Fruit fly (Drosophila melanogaster) whole organism, embryonic: ENCODE measurements around the gene Prp3.

ENCODE experiments used
- Asciz ChIP-seq: fragments of 200-800 bp; sonication (Bioruptor generic); optimal IDR thresholded peaks from 2 replicates; lab custom pipeline; 2017; ENCODE audit warnings: missing biosample characterization, mild to moderate bottlenecking, missing genetic modification characterization, missing genetic modification reagents
- BEAF-32 ChIP-seq: fragments of 200-800 bp; sonication (Bioruptor generic); optimal IDR thresholded peaks from 3 replicates; lab custom pipeline; 2017; ENCODE audit warnings: missing biosample characterization, missing genetic modification characterization, mild to moderate bottlenecking, moderate library complexity, missing genetic modification reagents
- CG1024 ChIP-seq: fragments of 200-800 bp; sonication (Bioruptor generic); IDR thresholded peaks from 2 replicates; pipeline ENCODE4 v1.3.6; 2022; ENCODE audit warnings: missing biosample characterization, missing genetic modification characterization
- CG10431 ChIP-seq: fragments of 200-800 bp; sonication (Bioruptor generic); optimal IDR thresholded peaks from 3 replicates; lab custom pipeline; 2018; ENCODE audit warnings: missing biosample characterization, mild to moderate bottlenecking, missing genetic modification characterization
- CG10654 ChIP-seq: fragments of 200-800 bp; sonication (Bioruptor generic); optimal IDR thresholded peaks from 2 replicates; lab custom pipeline; 2016; ENCODE audit warnings: missing biosample characterization, missing genetic modification characterization
- CG12219 ChIP-seq: fragments of 200-800 bp; sonication (Bioruptor generic); optimal IDR thresholded peaks from 3 replicates; lab custom pipeline; 2018; ENCODE audit warnings: missing biosample characterization, mild to moderate bottlenecking, missing genetic modification characterization
- CG13424 ChIP-seq: fragments of 200-800 bp; sonication (Bioruptor generic); optimal IDR thresholded peaks from 2 replicates; lab custom pipeline; 2019; ENCODE audit warnings: missing biosample characterization, mild to moderate bottlenecking, missing genetic modification characterization, moderate library complexity
- CG14667 ChIP-seq: fragments of 200-800 bp; sonication (Bioruptor generic); IDR thresholded peaks from 2 replicates; pipeline ENCODE4 v1.3.6; 2022; ENCODE audit warnings: missing biosample characterization, missing genetic modification characterization
- CG16815 ChIP-seq: fragments of 200-800 bp; sonication (Bioruptor generic); optimal IDR thresholded peaks from 3 replicates; lab custom pipeline; 2017; ENCODE audit warnings: missing biosample characterization, mild to moderate bottlenecking, missing genetic modification characterization
- CG17612 ChIP-seq: fragments of 200-800 bp; sonication (Bioruptor generic); IDR thresholded peaks from 2 replicates; pipeline ENCODE4 v1.3.6; 2022; ENCODE audit warnings: missing biosample characterization, missing genetic modification characterization
- CG18011 ChIP-seq: fragments of 200-800 bp; sonication (Bioruptor generic); optimal IDR thresholded peaks from 2 replicates; lab custom pipeline; 2017; ENCODE audit warnings: missing biosample characterization, missing genetic modification characterization, mild to moderate bottlenecking, moderate library complexity, missing genotype
- CG2202 ChIP-seq: fragments of 200-800 bp; sonication (Bioruptor generic); optimal IDR thresholded peaks from 2 replicates; lab custom pipeline; 2018; ENCODE audit warnings: missing biosample characterization, mild to moderate bottlenecking, missing genetic modification characterization
- CG2889 ChIP-seq: fragments of 200-800 bp; sonication (Bioruptor generic); IDR thresholded peaks from 3 replicates; pipeline ENCODE4 v1.3.6; 2022; ENCODE audit warnings: missing biosample characterization, missing genetic modification characterization
- CG31388 ChIP-seq: fragments of 200-800 bp; sonication (Bioruptor generic); optimal IDR thresholded peaks from 2 replicates; lab custom pipeline; 2016; ENCODE audit warnings: missing biosample characterization, missing genetic modification characterization
- CG3847 ChIP-seq: fragments of 200-800 bp; sonication (Bioruptor generic); IDR thresholded peaks from 2 replicates; pipeline ENCODE4 v1.3.6; 2022; ENCODE audit warnings: missing biosample characterization, missing genetic modification characterization
- CG3995 ChIP-seq: fragments of 200-800 bp; sonication (Bioruptor generic); optimal IDR thresholded peaks from 3 replicates; lab custom pipeline; 2016; ENCODE audit warnings: missing biosample characterization, missing genetic modification characterization
- CG4730 ChIP-seq: fragments of 200-800 bp; sonication (Bioruptor generic); IDR thresholded peaks from 2 replicates; pipeline ENCODE4 v1.3.6; 2022; ENCODE audit warnings: missing biosample characterization, missing genetic modification characterization
- CG6272 ChIP-seq: fragments of 200-800 bp; sonication (Bioruptor generic); IDR thresholded peaks from 2 replicates; pipeline ENCODE4 v1.3.6; 2022; ENCODE audit warnings: missing biosample characterization, missing genetic modification characterization
- CG6813 ChIP-seq: fragments of 200-800 bp; sonication (Bioruptor generic); optimal IDR thresholded peaks from 2 replicates; lab custom pipeline; 2017; ENCODE audit warnings: missing biosample characterization, missing genetic modification characterization, mild to moderate bottlenecking, moderate library complexity, missing genetic modification reagents
- CG7786 ChIP-seq: fragments of 200-800 bp; sonication (Bioruptor generic); optimal IDR thresholded peaks from 2 replicates; lab custom pipeline; 2016; ENCODE audit warnings: missing biosample characterization, missing genetic modification characterization
- CG7839 ChIP-seq: fragments of 200-800 bp; sonication (Bioruptor generic); optimal IDR thresholded peaks from 3 replicates; lab custom pipeline; 2018; ENCODE audit warnings: missing biosample characterization, mild to moderate bottlenecking, missing genetic modification characterization, moderate library complexity
- CG7987 ChIP-seq: fragments of 200-800 bp; sonication (Bioruptor generic); optimal IDR thresholded peaks from 2 replicates; lab custom pipeline; 2018; ENCODE audit warnings: missing biosample characterization, mild to moderate bottlenecking, missing genetic modification characterization, moderate library complexity
- CG8765 ChIP-seq: fragments of 200-800 bp; sonication (Bioruptor generic); IDR thresholded peaks from 2 replicates; pipeline ENCODE4 v1.3.6; 2022; ENCODE audit warnings: missing biosample characterization, missing genetic modification characterization
- D19A ChIP-seq: fragments of 200-800 bp; optimal IDR thresholded peaks from 3 replicates; lab custom pipeline; 2019; ENCODE audit warnings: missing biosample characterization, mild to moderate bottlenecking, missing genetic modification characterization, moderate library complexity
- Dip3 ChIP-seq: fragments of 200-800 bp; sonication (Bioruptor generic); optimal IDR thresholded peaks from 3 replicates; lab custom pipeline; 2016; ENCODE audit warnings: missing biosample characterization, missing genetic modification characterization
- H15 ChIP-seq: fragments of 200-800 bp; sonication (Bioruptor generic); IDR thresholded peaks from 3 replicates; pipeline ENCODE4 v1.3.6; 2022; ENCODE audit warnings: missing biosample characterization, missing genetic modification characterization
- HLH4C ChIP-seq: fragments of 200-800 bp; sonication (Bioruptor generic); IDR thresholded peaks from 3 replicates; pipeline ENCODE4 v1.3.6; 2022; ENCODE audit warnings: missing biosample characterization, missing genetic modification characterization; ENCODE audit not compliant: partially characterized antibody
- HLHmδ ChIP-seq: fragments of 200-800 bp; sonication (Bioruptor generic); optimal IDR thresholded peaks from 2 replicates; lab custom pipeline; 2018; ENCODE audit warnings: missing biosample characterization, mild to moderate bottlenecking, missing genetic modification characterization, moderate library complexity
- Rx ChIP-seq: fragments of 200-800 bp; sonication (Bioruptor generic); IDR thresholded peaks from 2 replicates; pipeline ENCODE4 v1.3.6; 2022; ENCODE audit warnings: missing biosample characterization, missing genetic modification characterization
- Taf1 ChIP-seq: fragments of 200-800 bp; sonication (Bioruptor generic); IDR thresholded peaks from 2 replicates; pipeline ENCODE4 v1.3.6; 2022; ENCODE audit warnings: missing biosample characterization, missing genetic modification characterization
- bigmax ChIP-seq: fragments of 200-800 bp; sonication (Bioruptor generic); optimal IDR thresholded peaks from 2 replicates; lab custom pipeline; 2018; ENCODE audit warnings: missing biosample characterization, mild to moderate bottlenecking, missing genetic modification characterization
- btn ChIP-seq: fragments of 200-800 bp; sonication (Bioruptor generic); optimal IDR thresholded peaks from 2 replicates; lab custom pipeline; 2016; ENCODE audit warnings: missing biosample characterization, missing genetic modification characterization
- cato ChIP-seq: fragments of 200-800 bp; sonication (Bioruptor generic); optimal IDR thresholded peaks from 2 replicates; lab custom pipeline; 2016; ENCODE audit warnings: missing biosample characterization, missing genetic modification characterization, borderline replicate concordance
- dysf ChIP-seq: fragments of 200-800 bp; sonication (Bioruptor generic); IDR thresholded peaks from 3 replicates; pipeline ENCODE4 v1.3.6; 2022; ENCODE audit warnings: missing biosample characterization, missing genetic modification characterization
- eve ChIP-seq, 2 experiments: fragments of >200 bp; optimal IDR thresholded peaks; 2 replicates each; lab custom pipeline; 2017; ENCODE audit warnings: missing biosample characterization in 2 of 2, missing genetic modification characterization in 2 of 2
- exex ChIP-seq: fragments of 200-800 bp; sonication (Bioruptor generic); optimal IDR thresholded peaks from 4 replicates; lab custom pipeline; 2018; ENCODE audit warnings: missing biosample characterization, mild to moderate bottlenecking, missing genetic modification characterization, moderate library complexity
- fd96Cb ChIP-seq: fragments of 200-800 bp; sonication (Bioruptor generic); optimal IDR thresholded peaks from 2 replicates; lab custom pipeline; 2018; ENCODE audit warnings: missing biosample characterization, mild to moderate bottlenecking, missing genetic modification characterization, moderate library complexity
- gt ChIP-seq: fragments of 200-800 bp; sonication (Bioruptor generic); IDR thresholded peaks from 2 replicates; pipeline ENCODE4 v1.3.6; 2022; ENCODE audit warnings: missing biosample characterization, missing genetic modification characterization
- hb ChIP-seq: fragments of 200-800 bp; sonication (Bioruptor generic); IDR thresholded peaks from 3 replicates; pipeline ENCODE4 v1.3.6; 2022; ENCODE audit warnings: missing biosample characterization, missing genetic modification characterization; ENCODE audit not compliant: partially characterized antibody
- hkb ChIP-seq, 2 experiments: fragments of 200-800 bp in 1 of 2; fragments of >200 bp in 1 of 2; sonication (Bioruptor generic) in 1 of 2; IDR thresholded peaks in 1 of 2; optimal IDR thresholded peaks in 1 of 2; 2 replicates each; pipeline versions ENCODE4 v1.3.6 to Lab custom; 2017 to 2022; ENCODE audit warnings: missing biosample characterization in 1 of 2, missing genetic modification characterization in 1 of 2
- jing ChIP-seq: fragments of 200-800 bp; sonication (Bioruptor generic); optimal IDR thresholded peaks from 2 replicates; lab custom pipeline; 2018; ENCODE audit warnings: missing biosample characterization, mild to moderate bottlenecking, missing genetic modification characterization
- kay ChIP-seq: fragments of 200-800 bp; sonication (Bioruptor generic); optimal IDR thresholded peaks from 2 replicates; lab custom pipeline; 2016; ENCODE audit warnings: missing biosample characterization, missing genetic modification characterization
- knrl ChIP-seq: fragments of 200-800 bp; sonication (Bioruptor generic); IDR thresholded peaks from 3 replicates; pipeline ENCODE4 v1.3.6; 2022; ENCODE audit warnings: missing biosample characterization, missing genetic modification characterization; ENCODE audit not compliant: partially characterized antibody
- p53 ChIP-seq: fragments of 200-800 bp; sonication (Bioruptor generic); optimal IDR thresholded peaks from 2 replicates; lab custom pipeline; 2016; ENCODE audit warnings: missing biosample characterization, missing genetic modification characterization
- phol ChIP-seq: fragments of 200-800 bp; sonication (Bioruptor generic); optimal IDR thresholded peaks from 3 replicates; lab custom pipeline; 2018; ENCODE audit warnings: missing biosample characterization, mild to moderate bottlenecking, missing genetic modification characterization, moderate library complexity
- ranshi ChIP-seq: fragments of 200-800 bp; sonication (Bioruptor generic); IDR thresholded peaks from 2 replicates; pipeline ENCODE4 v1.3.6; 2022; ENCODE audit warnings: missing biosample characterization, missing genetic modification characterization
- salm ChIP-seq: fragments of 200-800 bp; sonication (Bioruptor generic); optimal IDR thresholded peaks from 2 replicates; lab custom pipeline; 2018; ENCODE audit warnings: missing biosample characterization, mild to moderate bottlenecking, missing genetic modification characterization
- sima ChIP-seq: fragments of 200-800 bp; sonication (Bioruptor generic); optimal IDR thresholded peaks from 2 replicates; lab custom pipeline; 2016; ENCODE audit warnings: missing biosample characterization, missing genetic modification characterization
- usp ChIP-seq: fragments of >200 bp; optimal IDR thresholded peaks from 2 replicates; lab custom pipeline; 2017; ENCODE audit warnings: missing biosample characterization, missing genetic modification characterization

Gene Prp3

dm6 chr3L:19906780-19907705 lies 3.1 kb upstream of the Prp3 start (continued):
- no peak for TF ChIP-seq BEAF-32
- no peak for TF ChIP-seq usp
- TF ChIP-seq CG8765 (GFP tag; lab: Robert Waterston, UW), result no peak
- peak; percentile 43 for TF ChIP-seq salm (tag; lab: Kevin White, UChicago)
- no peak for TF ChIP-seq knrl
- no peak for TF ChIP-seq HLH4C
- TF ChIP-seq sima (GFP tag; lab: Kevin White, UChicago), result no peak
- peak; percentile 71 for TF ChIP-seq CG2202 (tag; lab: Kevin White, UChicago)
- no peak for TF ChIP-seq jing (GFP tag; lab: Kevin White, UChicago)
- TF ChIP-seq CG3995 (GFP tag; lab: Kevin White, UChicago), result no peak
- peak; percentile 72; the same call in 1 of the 2 replicates for TF ChIP-seq CG1024
- TF ChIP-seq btn, result peak; percentile 72
- TF ChIP-seq Asciz (GFP tag; lab: Kevin White, UChicago), result peak; percentile 52
- peak; percentile 51 for TF ChIP-seq CG12219 (GFP tag; lab: Kevin White, UChicago)
- TF ChIP-seq eve (GFP tag; optimal IDR thresholded peaks at IDR 0.05; lab: Kevin White, UChicago), result peak in 1 of 2 experiments; percentile 81
- peak; percentile 84 for TF ChIP-seq exex (tag; lab: Kevin White, UChicago)
- TF ChIP-seq CG3847, result no peak; the same call in 1 of the 2 replicates
- peak; percentile 33 for TF ChIP-seq CG18011 (GFP tag; lab: Kevin White, UChicago)
- no peak for TF ChIP-seq CG4730
- no peak for TF ChIP-seq CG14667 (GFP tag; lab: Robert Waterston, UW)
- peak; percentile 66; the same call in 1 of the 2 replicates for TF ChIP-seq ranshi (GFP tag; lab: Robert Waterston, UW)
- peak; percentile 85 for TF ChIP-seq CG6813 (GFP tag; lab: Kevin White, UChicago)
- no peak for TF ChIP-seq CG6272 (GFP tag; lab: Robert Waterston, UW)
- TF ChIP-seq kay, result peak; percentile 70
- peak; percentile 12 for TF ChIP-seq CG7786 (GFP tag; lab: Kevin White, UChicago)
- TF ChIP-seq Taf1 (GFP tag; lab: Robert Waterston, UW), result no peak
- no peak for TF ChIP-seq CG16815 (GFP tag; lab: Kevin White, UChicago)
- peak; percentile 27 for TF ChIP-seq CG7839 (tag; lab: Kevin White, UChicago)
- TF ChIP-seq H15 (GFP tag; lab: Robert Waterston, UW), result peak; percentile 65; the same call in 2 of the 3 replicates
- peak; percentile 33 for TF ChIP-seq CG13424 (tag; lab: Kevin White, UChicago)
- peak; percentile 53 for TF ChIP-seq cato

dm6 chr3L:19907706-19908070 lies 2.4 kb upstream of the Prp3 start:
- TF ChIP-seq fd96Cb (tag; lab: Kevin White, UChicago) (no peak), eve (GFP tag; optimal IDR thresholded peaks at IDR 0.05; lab: Kevin White, UChicago) (no peak), Rx (GFP tag; lab: Robert Waterston, UW) (no peak), CG2889 (GFP tag; lab: Robert Waterston, UW) (no peak), CG10654 (no peak), Asciz (GFP tag; lab: Kevin White, UChicago) (peak; percentile 6), phol (peak; percentile 35), Dip3 (GFP tag; lab: Kevin White, UChicago) (no peak), dysf (no peak), CG7987 (GFP tag; lab: Kevin White, UChicago) (no peak), bigmax (no peak), CG10431 (GFP tag; lab: Kevin White, UChicago) (no peak), CG17612 (GFP tag; lab: Robert Waterston, UW) (no peak), hkb (optimal IDR thresholded peaks at IDR 0.05; lab: Kevin White, UChicago) (no peak), hkb (GFP tag; IDR thresholded peaks at IDR 0.05; lab: Robert Waterston, UW) (no peak), hb (GFP tag; lab: Robert Waterston, UW) (no peak), D19A (peak; percentile 59), CG3847 (no peak), HLHmδ (GFP tag; lab: Kevin White, UChicago) (no peak), salm (tag; lab: Kevin White, UChicago) (no peak), gt (GFP tag; lab: Robert Waterston, UW) (no peak), CG31388 (GFP tag; lab: Kevin White, UChicago) (no peak), p53 (no peak)
